Fruit fly (Drosophila melanogaster) whole organism, embryonic: Measurements from ENCODE around the gene CG2816.

Experiments
- ATbp ChIP-seq: fragments of 200-800 bp; sonication (Bioruptor generic); optimal IDR thresholded peaks from 2 replicates; lab custom pipeline; 2017; ENCODE audit warnings: missing biosample characterization, mild to moderate bottlenecking, missing genetic modification characterization, missing genetic modification reagents
- Atf-2 ChIP-seq: fragments of 200-800 bp; sonication (Bioruptor generic); optimal IDR thresholded peaks from 2 replicates; lab custom pipeline; 2016; ENCODE audit warnings: missing biosample characterization, missing genetic modification characterization
- Bdp1 ChIP-seq: fragments of 200-800 bp; sonication (Bioruptor generic); optimal IDR thresholded peaks from 3 replicates; lab custom pipeline; 2016; ENCODE audit warnings: missing biosample characterization, missing genetic modification characterization
- CG1024 ChIP-seq: fragments of 200-800 bp; sonication (Bioruptor generic); IDR thresholded peaks from 2 replicates; pipeline ENCODE4 v1.3.6; 2022; ENCODE audit warnings: missing biosample characterization, missing genetic modification characterization
- CG12769 ChIP-seq: fragments of 200-800 bp; sonication (Bioruptor generic); optimal IDR thresholded peaks from 2 replicates; lab custom pipeline; 2019; ENCODE audit warnings: missing biosample characterization, mild to moderate bottlenecking, missing genetic modification characterization, moderate library complexity
- CG13775 ChIP-seq: fragments of 200-800 bp; sonication (Bioruptor generic); optimal IDR thresholded peaks from 3 replicates; lab custom pipeline; 2017; ENCODE audit warnings: missing biosample characterization, mild to moderate bottlenecking, missing genetic modification characterization
- CG14710 ChIP-seq: fragments of 200-800 bp; sonication (Bioruptor generic); optimal IDR thresholded peaks from 3 replicates; lab custom pipeline; 2019; ENCODE audit warnings: missing biosample characterization, mild to moderate bottlenecking, missing genetic modification characterization, moderate library complexity
- CG15269 ChIP-seq: fragments of 200-800 bp; sonication (Bioruptor generic); optimal IDR thresholded peaks from 2 replicates; lab custom pipeline; 2018; ENCODE audit warnings: missing biosample characterization, mild to moderate bottlenecking, missing genetic modification characterization, moderate library complexity
- CG15479 ChIP-seq: fragments of 200-800 bp; sonication (Bioruptor generic); optimal IDR thresholded peaks from 3 replicates; lab custom pipeline; 2019; ENCODE audit warnings: missing biosample characterization, mild to moderate bottlenecking, missing genetic modification characterization, moderate library complexity
- CG15601 ChIP-seq: fragments of 200-800 bp; sonication (Bioruptor generic); optimal IDR thresholded peaks from 3 replicates; lab custom pipeline; 2019; ENCODE audit warnings: missing biosample characterization, mild to moderate bottlenecking, missing genetic modification characterization, moderate library complexity
- CG1603 ChIP-seq: fragments of 200-800 bp; sonication (Bioruptor generic); optimal IDR thresholded peaks from 2 replicates; lab custom pipeline; 2019; ENCODE audit warnings: missing biosample characterization, mild to moderate bottlenecking, missing genetic modification characterization, moderate library complexity
- CG16863 ChIP-seq: fragments of 200-800 bp; sonication (Bioruptor generic); optimal IDR thresholded peaks from 3 replicates; lab custom pipeline; 2016; ENCODE audit warnings: missing biosample characterization, missing genetic modification characterization
- CG17186 ChIP-seq: fragments of 200-800 bp; sonication (Bioruptor generic); optimal IDR thresholded peaks from 3 replicates; lab custom pipeline; 2017; ENCODE audit warnings: missing biosample characterization, missing genetic modification reagents, missing genetic modification characterization
- CG17612 ChIP-seq: fragments of 200-800 bp; sonication (Bioruptor generic); IDR thresholded peaks from 2 replicates; pipeline ENCODE4 v1.3.6; 2022; ENCODE audit warnings: missing biosample characterization, missing genetic modification characterization
- CG2116 ChIP-seq: fragments of 200-800 bp; sonication (Bioruptor generic); optimal IDR thresholded peaks from 3 replicates; lab custom pipeline; 2018; ENCODE audit warnings: missing biosample characterization, mild to moderate bottlenecking, missing genetic modification characterization
- CG32767 ChIP-seq: fragments of 200-800 bp; sonication (Bioruptor generic); IDR thresholded peaks from 2 replicates; pipeline ENCODE4 v1.3.6; 2022; ENCODE audit warnings: missing biosample characterization, missing genetic modification characterization
- CG3281 ChIP-seq: fragments of 200-800 bp; sonication (Bioruptor generic); optimal IDR thresholded peaks from 3 replicates; lab custom pipeline; 2017; ENCODE audit warnings: missing biosample characterization, mild to moderate bottlenecking, missing genetic modification characterization
- CG33557 ChIP-seq: fragments of 200-800 bp; sonication (Bioruptor generic); optimal IDR thresholded peaks from 2 replicates; lab custom pipeline; 2019; ENCODE audit warnings: missing biosample characterization, mild to moderate bottlenecking, missing genetic modification characterization, moderate library complexity
- CG6272 ChIP-seq: fragments of 200-800 bp; sonication (Bioruptor generic); IDR thresholded peaks from 2 replicates; pipeline ENCODE4 v1.3.6; 2022; ENCODE audit warnings: missing biosample characterization, missing genetic modification characterization
- CG8281 ChIP-seq: fragments of 200-800 bp; sonication (Bioruptor generic); optimal IDR thresholded peaks from 2 replicates; lab custom pipeline; 2018; ENCODE audit warnings: missing biosample characterization, mild to moderate bottlenecking, missing genetic modification characterization, moderate library complexity
- CG9215 ChIP-seq: fragments of 200-800 bp; sonication (Bioruptor generic); IDR thresholded peaks from 2 replicates; pipeline ENCODE4 v1.3.6; 2022; ENCODE audit warnings: missing biosample characterization, missing genetic modification characterization
- CG9797 ChIP-seq: fragments of 200-800 bp; sonication (Bioruptor generic); optimal IDR thresholded peaks from 3 replicates; lab custom pipeline; 2018; ENCODE audit warnings: missing biosample characterization, mild to moderate bottlenecking, missing genetic modification characterization
- CoRest ChIP-seq: fragments of 200-800 bp; sonication (Bioruptor generic); optimal IDR thresholded peaks from 3 replicates; lab custom pipeline; 2018; ENCODE audit warnings: missing biosample characterization, mild to moderate bottlenecking, missing genetic modification characterization, moderate library complexity
- D19A ChIP-seq: fragments of 200-800 bp; optimal IDR thresholded peaks from 3 replicates; lab custom pipeline; 2019; ENCODE audit warnings: missing biosample characterization, mild to moderate bottlenecking, missing genetic modification characterization, moderate library complexity
- Dip3 ChIP-seq: fragments of 200-800 bp; sonication (Bioruptor generic); optimal IDR thresholded peaks from 3 replicates; lab custom pipeline; 2016; ENCODE audit warnings: missing biosample characterization, missing genetic modification characterization
- HLH54F ChIP-seq: fragments of 200-800 bp; sonication (Bioruptor generic); optimal IDR thresholded peaks from 3 replicates; lab custom pipeline; 2016; ENCODE audit warnings: missing biosample characterization, missing genetic modification characterization
- Mad ChIP-seq: fragments of 200-800 bp; sonication (Bioruptor generic); optimal IDR thresholded peaks from 2 replicates; lab custom pipeline; 2016; ENCODE audit warnings: missing biosample characterization, missing genetic modification characterization
- Myb ChIP-seq: fragments of 200-800 bp; sonication (Bioruptor generic); optimal IDR thresholded peaks from 2 replicates; lab custom pipeline; 2016; ENCODE audit warnings: missing biosample characterization, missing genetic modification characterization
- NfI ChIP-seq: fragments of 200-800 bp; sonication (Bioruptor generic); optimal IDR thresholded peaks from 3 replicates; lab custom pipeline; 2018; ENCODE audit warnings: missing biosample characterization, mild to moderate bottlenecking, missing genetic modification characterization, moderate library complexity
- bbx ChIP-seq: fragments of 200-800 bp; sonication (Bioruptor generic); IDR thresholded peaks from 2 replicates; pipeline ENCODE4 v1.3.6; 2022; ENCODE audit warnings: missing biosample characterization, missing genetic modification characterization; ENCODE audit not compliant: partially characterized antibody
- chm ChIP-seq: fragments of 200-800 bp; sonication (Bioruptor generic); IDR thresholded peaks from 2 replicates; pipeline ENCODE4 v1.3.6; 2022; ENCODE audit warnings: missing biosample characterization, missing genetic modification characterization
- emc ChIP-seq: fragments of 200-800 bp; sonication (Bioruptor generic); optimal IDR thresholded peaks from 2 replicates; lab custom pipeline; 2016; ENCODE audit warnings: missing biosample characterization, missing genetic modification characterization
- ems ChIP-seq: fragments of 200-800 bp; sonication (Bioruptor generic); optimal IDR thresholded peaks from 3 replicates; lab custom pipeline; 2016; ENCODE audit warnings: missing biosample characterization, missing genetic modification characterization
- en ChIP-seq: fragments of 200-800 bp; sonication (Bioruptor generic); optimal IDR thresholded peaks from 2 replicates; lab custom pipeline; 2016; ENCODE audit warnings: missing biosample characterization, missing genetic modification characterization
- gro ChIP-seq: fragments of 200-800 bp; sonication (Bioruptor generic); optimal IDR thresholded peaks from 2 replicates; lab custom pipeline; 2016; ENCODE audit warnings: missing biosample characterization, missing genetic modification characterization
- ken ChIP-seq: fragments of 200-800 bp; sonication (Bioruptor generic); IDR thresholded peaks from 3 replicates; pipeline ENCODE4 v1.3.6; 2022; ENCODE audit warnings: missing biosample characterization, missing genetic modification characterization
- lmd ChIP-seq: fragments of 200-800 bp; sonication (Bioruptor generic); IDR thresholded peaks from 2 replicates; pipeline ENCODE4 v1.3.6; 2022; ENCODE audit warnings: missing biosample characterization, missing genetic modification characterization
- onecut ChIP-seq: fragments of 200-800 bp; sonication (Bioruptor generic); IDR thresholded peaks from 2 replicates; pipeline ENCODE4 v1.3.6; 2022; ENCODE audit warnings: missing biosample characterization, missing genetic modification characterization
- otp ChIP-seq: fragments of 200-800 bp; sonication (Bioruptor generic); IDR thresholded peaks from 3 replicates; pipeline ENCODE4, ENCODE4 v1.3.6; 2022; ENCODE audit warnings: missing biosample characterization, missing genetic modification characterization
- pnt ChIP-seq: fragments of 200-800 bp; sonication (Bioruptor generic); optimal IDR thresholded peaks from 3 replicates; lab custom pipeline; 2016; ENCODE audit warnings: missing biosample characterization, missing genetic modification characterization
- run ChIP-seq: fragments of 200-800 bp; sonication (Bioruptor generic); optimal IDR thresholded peaks from 3 replicates; lab custom pipeline; 2018; ENCODE audit warnings: missing biosample characterization, mild to moderate bottlenecking, missing genetic modification characterization
- slou ChIP-seq: fragments of 200-800 bp; sonication (Bioruptor generic); optimal IDR thresholded peaks from 3 replicates; lab custom pipeline; 2016; ENCODE audit warnings: missing biosample characterization, missing genetic modification characterization
- sr ChIP-seq: fragments of 200-800 bp; sonication (Bioruptor generic); IDR thresholded peaks from 3 replicates; pipeline ENCODE4 v1.3.6; 2022; ENCODE audit warnings: missing biosample characterization, missing genetic modification characterization
- tna ChIP-seq: fragments of 200-800 bp; sonication (Bioruptor generic); IDR thresholded peaks from 2 replicates; pipeline ENCODE4 v1.3.6; 2022; ENCODE audit warnings: missing biosample characterization, missing genetic modification characterization; ENCODE audit not compliant: partially characterized antibody
- trem ChIP-seq: fragments of 200-800 bp; optimal IDR thresholded peaks from 3 replicates; lab custom pipeline; 2019; ENCODE audit warnings: missing biosample characterization, mild to moderate bottlenecking, missing genetic modification characterization, moderate library complexity
- tup ChIP-seq: fragments of 200-800 bp; sonication (Bioruptor generic); optimal IDR thresholded peaks from 2 replicates; lab custom pipeline; 2016; ENCODE audit warnings: missing biosample characterization, mild to moderate bottlenecking, missing genetic modification characterization, moderate library complexity
- twi ChIP-seq: fragments of 200-800 bp; optimal IDR thresholded peaks from 2 replicates; lab custom pipeline; 2019; ENCODE audit warnings: missing biosample characterization, mild to moderate bottlenecking, missing genetic modification characterization, moderate library complexity
- tx ChIP-seq: fragments of 200-800 bp; sonication (Bioruptor generic); optimal IDR thresholded peaks from 2 replicates; lab custom pipeline; 2016; ENCODE audit warnings: missing biosample characterization, missing genetic modification characterization
- unpg ChIP-seq: fragments of 200-800 bp; sonication (Bioruptor generic); optimal IDR thresholded peaks from 3 replicates; lab custom pipeline; 2018; ENCODE audit warnings: missing biosample characterization, mild to moderate bottlenecking, missing genetic modification characterization, moderate library complexity
- zen2 ChIP-seq: fragments of 200-800 bp; sonication (Bioruptor generic); IDR thresholded peaks from 3 replicates; pipeline ENCODE4 v1.3.6; 2022; ENCODE audit warnings: missing biosample characterization, missing genetic modification characterization; ENCODE audit not compliant: partially characterized antibody

Gene CG2816

dm6 chr2L:3657349-3658142 lies 45.9 kb upstream of the CG2816 start (continued):
- TF ChIP-seq trem (tag; lab: Kevin White, UChicago) (peak; percentile 47), CG2116 (GFP tag; lab: Kevin White, UChicago) (no peak), otp (GFP tag; lab: Robert Waterston, UW) (no peak), ken (GFP tag; lab: Robert Waterston, UW) (peak; percentile 72), CG16863 (peak; percentile 59), D19A (tag; lab: Kevin White, UChicago) (peak; percentile 53), zen2 (no peak), HLH54F (GFP tag; lab: Kevin White, UChicago) (peak; percentile 29), en (GFP tag; lab: Kevin White, UChicago) (no peak), onecut (peak; percentile 15; the same call in 1 of the 2 replicates), CG13775 (GFP tag; lab: Kevin White, UChicago) (no peak), pnt (GFP tag; lab: Kevin White, UChicago) (peak; percentile 62), NfI (GFP tag; lab: Kevin White, UChicago) (peak; percentile 59), CG15601 (peak; percentile 47), CG17612 (GFP tag; lab: Robert Waterston, UW) (no peak), slou (no peak), CG15269 (tag; lab: Kevin White, UChicago) (no peak), run (tag; lab: Kevin White, UChicago) (peak; percentile 11), Bdp1 (no peak), CG32767 (peak; percentile 80), Mad (no peak), CoRest (tag; lab: Kevin White, UChicago) (peak; percentile 58), tup (GFP tag; lab: Kevin White, UChicago) (no peak), unpg (peak; percentile 40), sr (GFP tag; lab: Robert Waterston, UW) (no peak), tx (GFP tag; lab: Kevin White, UChicago) (peak; percentile 56), Dip3 (GFP tag; lab: Kevin White, UChicago) (peak; percentile 26), Atf-2 (GFP tag; lab: Kevin White, UChicago) (no peak), ems (GFP tag; lab: Kevin White, UChicago) (no peak), gro (GFP tag; lab: Kevin White, UChicago) (peak; percentile 14), twi (tag; lab: Kevin White, UChicago) (peak; percentile 35), CG12769 (tag; lab: Kevin White, UChicago) (peak; percentile 78), CG1024 (GFP tag; lab: Robert Waterston, UW) (peak; percentile 62), CG6272 (peak; percentile 55), CG8281 (tag; lab: Kevin White, UChicago) (no peak), CG1603 (peak; percentile 48), tna (GFP tag; lab: Robert Waterston, UW) (no peak; the same call in 1 of the 2 replicates), CG9797 (GFP tag; lab: Kevin White, UChicago) (no peak), ATbp (GFP tag; lab: Kevin White, UChicago) (no peak), CG33557 (GFP tag; lab: Kevin White, UChicago) (no peak), CG17186 (GFP tag; lab: Kevin White, UChicago) (no peak), CG14710 (tag; lab: Kevin White, UChicago) (peak; percentile 51), CG9215 (GFP tag; lab: Robert Waterston, UW) (no peak), CG15479 (no peak), bbx (GFP tag; lab: Robert Waterston, UW) (peak; percentile 81), Myb (GFP tag; lab: Kevin White, UChicago) (peak; percentile 55), CG3281 (GFP tag; lab: Kevin White, UChicago) (no peak), emc (no peak), lmd (GFP tag; lab: Robert Waterston, UW) (peak; percentile 55), chm (no peak)
